Worm (Caenorhabditis elegans) whole organism, L4 larva: ENCODE measurements around the gene F14F7.5.

ENCODE experiments used
- D1046.2 ChIP-seq: fragments of 200-800 bp; sonication (Bioruptor generic); IDR thresholded peaks from 2 replicates; pipeline ENCODE4 v1.3.6; 2022; ENCODE audit warnings: missing genetic modification characterization, missing compliant biosample characterization
- F10B5.3 ChIP-seq: sonication (generic microtip); optimal IDR thresholded peaks from 2 replicates; lab custom pipeline; 2016; ENCODE audit warnings: mild to moderate bottlenecking, missing genetic modification characterization, missing compliant biosample characterization
- F26F4.8 ChIP-seq: fragments of 200-800 bp; sonication (Bioruptor generic); conservative IDR thresholded peaks from 2 replicates; pipeline ENCODE4 v1.3.6; 2022; ENCODE audit warnings: missing genetic modification characterization, missing compliant biosample characterization
- F44E2.7 ChIP-seq: fragments of 200-800 bp; sonication (Bioruptor generic); IDR thresholded peaks from 2 replicates; pipeline ENCODE4 v2.1.2; 2022; ENCODE audit warnings: missing genetic modification characterization, missing compliant biosample characterization
- R02D3.7 ChIP-seq: fragments of 150-350 bp; sonication (generic microtip); optimal IDR thresholded peaks from 3 replicates; lab custom pipeline; 2014; ENCODE audit warnings: missing biosample characterization, missing genetic modification characterization
- T20F7.1 ChIP-seq: fragments of 200-800 bp; sonication (Bioruptor generic); optimal IDR thresholded peaks from 2 replicates; lab custom pipeline; 2018; ENCODE audit warnings: mild to moderate bottlenecking, missing genetic modification characterization, missing compliant biosample characterization
- T26A8.4 ChIP-seq: fragments of 200-800 bp; sonication (Bioruptor generic); IDR thresholded peaks from 2 replicates; pipeline ENCODE4 v1.3.6; 2022; ENCODE audit warnings: missing genetic modification characterization, missing compliant biosample characterization
- Y105C5A.15 ChIP-seq: fragments of 200-800 bp; sonication (Bioruptor generic); IDR thresholded peaks from 2 replicates; pipeline ENCODE4 v1.3.6; 2022; ENCODE audit warnings: missing genetic modification characterization, missing compliant biosample characterization
- Y48G9A.11 ChIP-seq: fragments of 200-800 bp; sonication (Bioruptor generic); IDR thresholded peaks from 2 replicates; pipeline ENCODE4 v1.3.6; 2022; ENCODE audit warnings: missing genetic modification reagents, missing genetic modification characterization, missing compliant biosample characterization
- ZK546.5 ChIP-seq, 2 experiments: sonication (generic microtip); optimal IDR thresholded peaks; 2 replicates each; lab custom pipeline; 2017; ENCODE audit warnings: missing biosample characterization in 2 of 2, missing genetic modification characterization in 2 of 2
- aha-1 ChIP-seq: fragments of 150-350 bp; peaks from one replicate; lab custom pipeline; 2014; ENCODE audit warnings: missing biosample characterization, missing genetic modification characterization
- aly-2 ChIP-seq: sonication (generic microtip); optimal IDR thresholded peaks from 2 replicates; lab custom pipeline; 2018; ENCODE audit warnings: missing biosample characterization, missing genetic modification characterization
- attf-4 ChIP-seq: sonication (generic microtip); optimal IDR thresholded peaks from 3 replicates; lab custom pipeline; 2017; ENCODE audit warnings: missing biosample characterization, missing genetic modification characterization
- ceh-20 ChIP-seq: fragments of 200-800 bp; sonication (Bioruptor generic); IDR thresholded peaks from 2 replicates; pipeline ENCODE4 v1.3.6; 2022; ENCODE audit warnings: missing genetic modification reagents, missing genetic modification characterization, missing compliant biosample characterization
- ceh-32 ChIP-seq: sonication (generic microtip); optimal IDR thresholded peaks from 2 replicates; lab custom pipeline; 2016; ENCODE audit warnings: mild to moderate bottlenecking, missing genetic modification characterization, missing compliant biosample characterization; ENCODE audit not compliant: poor library complexity
- ceh-62 ChIP-seq: sonication (generic microtip); optimal IDR thresholded peaks from 2 replicates; lab custom pipeline; 2017; ENCODE audit warnings: missing biosample characterization, missing genetic modification characterization
- ceh-82 ChIP-seq: sonication (generic microtip); optimal IDR thresholded peaks from 2 replicates; lab custom pipeline; 2017; ENCODE audit warnings: missing biosample characterization, missing genetic modification characterization
- ces-1 ChIP-seq: fragments of 150-350 bp; sonication (generic microtip); optimal IDR thresholded peaks from 4 replicates; lab custom pipeline; 2014; ENCODE audit warnings: missing biosample characterization, missing genetic modification reagents, missing genetic modification characterization
- daf-12 ChIP-seq: fragments of 150-350 bp; optimal IDR thresholded peaks from 2 replicates; lab custom pipeline; 2014; ENCODE audit warnings: missing biosample characterization, missing genetic modification reagents, missing genetic modification characterization
- daf-19 ChIP-seq: fragments of 200-800 bp; sonication (Bioruptor generic); conservative IDR thresholded peaks from 2 replicates; pipeline ENCODE4 v1.3.6; 2022; ENCODE audit warnings: missing genetic modification characterization, missing compliant biosample characterization
- daf-8 ChIP-seq: fragments of 200-800 bp; sonication (Bioruptor generic); IDR thresholded peaks from 2 replicates; pipeline ENCODE4 v1.3.6; 2022; ENCODE audit warnings: missing genetic modification characterization, missing compliant biosample characterization
- dmd-9 ChIP-seq: fragments of 200-800 bp; sonication (Bioruptor generic); IDR thresholded peaks from 2 replicates; pipeline ENCODE4 v1.3.6; 2022; ENCODE audit warnings: missing genetic modification reagents, missing genetic modification characterization, missing compliant biosample characterization
- dpl-1 ChIP-seq: fragments of 150-350 bp; optimal IDR thresholded peaks from 2 replicates; lab custom pipeline; 2014; ENCODE audit warnings: missing biosample characterization, missing genetic modification reagents, missing genetic modification characterization
- dve-1 ChIP-seq: sonication (generic microtip); optimal IDR thresholded peaks from 2 replicates; lab custom pipeline; 2017; ENCODE audit warnings: antibody characterized with exemption, mild to moderate bottlenecking, missing genetic modification characterization, missing compliant biosample characterization; ENCODE audit not compliant: insufficient read depth
- hif-1 ChIP-seq, 2 experiments: sonication (generic microtip); optimal IDR thresholded peaks; 2 replicates each; lab custom pipeline; 2016 to 2017; ENCODE audit warnings: missing compliant biosample characterization in 2 of 2, missing genetic modification characterization in 2 of 2, missing genetic modification reagents in 2 of 2, missing genotype in 2 of 2, mild to moderate bottlenecking in 1 of 2
- hmg-1.1 ChIP-seq: fragments of 200-800 bp; sonication (Bioruptor generic); IDR thresholded peaks from 2 replicates; pipeline ENCODE4 v1.3.6; 2022; ENCODE audit warnings: missing genetic modification reagents, missing genetic modification characterization, missing compliant biosample characterization
- lim-7 ChIP-seq: fragments of 200-800 bp; sonication (Bioruptor generic); IDR thresholded peaks from 2 replicates; pipeline ENCODE4 v1.3.6; 2022; ENCODE audit warnings: missing genetic modification characterization, missing compliant biosample characterization
- lin-15B ChIP-seq: fragments of 150-350 bp; sonication (generic microtip); optimal IDR thresholded peaks from 3 replicates; lab custom pipeline; 2014; ENCODE audit warnings: missing biosample characterization, missing genetic modification characterization
- madf-9 ChIP-seq: fragments of 200-800 bp; sonication (Bioruptor generic); conservative IDR thresholded peaks from 2 replicates; pipeline ENCODE4 v1.3.6; 2022; ENCODE audit warnings: missing genetic modification reagents, missing genetic modification characterization, missing compliant biosample characterization
- mdl-1 ChIP-seq, 2 experiments: fragments of 150-350 bp in 1 of 2; sonication (generic microtip) in 1 of 2; optimal IDR thresholded peaks; 2 replicates each; lab custom pipeline; 2014 to 2017; ENCODE audit warnings: missing biosample characterization in 2 of 2, missing genetic modification characterization in 2 of 2
- mxl-2 ChIP-seq: fragments of 200-800 bp; sonication (Bioruptor generic); conservative IDR thresholded peaks from 2 replicates; pipeline ENCODE4 v1.3.6; 2022; ENCODE audit warnings: missing genetic modification reagents, missing genetic modification characterization, missing compliant biosample characterization
- mxl-3 ChIP-seq: fragments of 200-800 bp; sonication (Bioruptor generic); optimal IDR thresholded peaks from 2 replicates; lab custom pipeline; 2018; ENCODE audit warnings: mild to moderate bottlenecking, missing genetic modification characterization, missing compliant biosample characterization
- nhr-10 ChIP-seq: fragments of 150-350 bp; optimal IDR thresholded peaks from 2 replicates; lab custom pipeline; 2014; ENCODE audit warnings: missing biosample characterization, missing genetic modification characterization
- nhr-11 ChIP-seq: fragments of 150-350 bp; optimal IDR thresholded peaks from 2 replicates; lab custom pipeline; 2014; ENCODE audit warnings: missing biosample characterization, missing genetic modification characterization
- nhr-25 ChIP-seq: sonication (generic microtip); optimal IDR thresholded peaks from 2 replicates; lab custom pipeline; 2017; ENCODE audit warnings: missing genetic modification characterization, mild to moderate bottlenecking, missing compliant biosample characterization, antibody characterized with exemption, moderate library complexity, borderline replicate concordance; ENCODE audit not compliant: insufficient read depth
- nhr-41 ChIP-seq: fragments of 200-800 bp; sonication (Bioruptor generic); IDR thresholded peaks from 2 replicates; pipeline ENCODE4 v1.3.6; 2022; ENCODE audit warnings: missing genetic modification reagents, missing genetic modification characterization, missing compliant biosample characterization
- nhr-48 ChIP-seq: sonication (generic microtip); optimal IDR thresholded peaks from 2 replicates; lab custom pipeline; 2016; ENCODE audit warnings: mild to moderate bottlenecking, missing genetic modification characterization, missing compliant biosample characterization
- nhr-6 ChIP-seq: fragments of 150-350 bp; optimal IDR thresholded peaks from 2 replicates; lab custom pipeline; 2014; ENCODE audit warnings: missing biosample characterization, missing genetic modification characterization
- nhr-76 ChIP-seq: fragments of 150-350 bp; optimal IDR thresholded peaks from 2 replicates; lab custom pipeline; 2014; ENCODE audit warnings: missing biosample characterization, missing genetic modification characterization
- sdz-12 ChIP-seq: fragments of 200-800 bp; sonication (Bioruptor generic); optimal IDR thresholded peaks from 2 replicates; lab custom pipeline; 2018; ENCODE audit warnings: mild to moderate bottlenecking, missing genetic modification characterization, missing compliant biosample characterization
- skn-1 ChIP-seq: fragments of 150-350 bp; optimal IDR thresholded peaks from 2 replicates; lab custom pipeline; 2014; ENCODE audit warnings: missing biosample characterization, missing genetic modification characterization
- spr-1 ChIP-seq: sonication (generic microtip); optimal IDR thresholded peaks from 2 replicates; lab custom pipeline; 2016; ENCODE audit warnings: mild to moderate bottlenecking, missing genetic modification characterization, missing compliant biosample characterization
- tra-1 ChIP-seq: fragments of 200-800 bp; sonication (Bioruptor generic); IDR thresholded peaks from 2 replicates; pipeline ENCODE4 v1.3.6; 2022; ENCODE audit warnings: missing genetic modification reagents, missing genetic modification characterization, missing compliant biosample characterization
- unc-62 ChIP-seq, 3 experiments: fragments of 150-350 bp in 1 of 3; sonication (generic microtip); optimal IDR thresholded peaks in 2 of 3; peaks in 1 of 3; 1 replicate in 1 of 3; 2 replicates in 2 of 3; lab custom pipeline; 2014 to 2017; ENCODE audit warnings: missing biosample characterization in 3 of 3, missing genetic modification characterization in 3 of 3, missing genetic modification reagents in 3 of 3, missing genotype in 1 of 3
- zfp-3 ChIP-seq: fragments of 200-800 bp; sonication (Bioruptor generic); conservative IDR thresholded peaks from 2 replicates; pipeline ENCODE4 v1.3.6; 2022; ENCODE audit warnings: missing genetic modification reagents, missing genetic modification characterization, missing compliant biosample characterization

F14F7.5 gene

ce11 chrIII:13062414-13062965, 30.7 kb downstream of the F14F7.5 start (continued):
- no peak for TF ChIP-seq ceh-62 (tag; lab: Kevin White, UChicago)
- no peak for TF ChIP-seq zfp-3 (GFP tag; lab: Robert Waterston, UW)
- peak; percentile 89 for TF ChIP-seq ceh-20 (GFP tag; lab: Robert Waterston, UW)
- TF ChIP-seq unc-62 (GFP tag; optimal IDR thresholded peaks at IDR 0.05 in 1 of 2; lab: Kevin White, UChicago) = peak in 1 of 2 experiments; percentile 97
- peak; percentile 71 for TF ChIP-seq unc-62 (tag; optimal IDR thresholded peaks at IDR 0.05; lab: Kevin White, UChicago)
- TF ChIP-seq D1046.2 (GFP tag; lab: Robert Waterston, UW) = no peak
- peak; percentile 87 for TF ChIP-seq nhr-6 (tag; lab: Kevin White, UChicago)
- peak; percentile 78 for TF ChIP-seq nhr-11 (tag; lab: Kevin White, UChicago)
- peak; percentile 73 for TF ChIP-seq T20F7.1 (GFP tag; lab: Kevin White, UChicago)
- no peak for TF ChIP-seq lin-15B (tag; lab: Kevin White, UChicago)
- peak; percentile 51 for TF ChIP-seq ces-1
- TF ChIP-seq T26A8.4 (GFP tag; lab: Robert Waterston, UW) = peak; percentile 18; the same call in 1 of the 2 replicates
- 0 out of 2 replicates have a peak, but pooled peaks have one; percentile 46 for TF ChIP-seq mxl-2 (GFP tag; lab: Robert Waterston, UW)
- TF ChIP-seq mdl-1 (tag; optimal IDR thresholded peaks at IDR 0.05; lab: Kevin White, UChicago) = peak; percentile 85 to 96
- TF ChIP-seq ceh-82 (tag; lab: Kevin White, UChicago) = no peak
- no peak for TF ChIP-seq F26F4.8 (GFP tag; lab: Robert Waterston, UW)
- peak; percentile 64 for TF ChIP-seq dpl-1 (GFP tag; lab: Kevin White, UChicago)
- peak; percentile 23; the same call in 1 of the 2 replicates for TF ChIP-seq nhr-41 (GFP tag; lab: Robert Waterston, UW)
- peak; percentile 94 for TF ChIP-seq mxl-3 (GFP tag; lab: Kevin White, UChicago)
- peak; percentile 93 for TF ChIP-seq dve-1
- TF ChIP-seq aly-2 = no peak
- TF ChIP-seq R02D3.7 (tag; lab: Kevin White, UChicago) = no peak
- peak; percentile 19; the same call in 1 of the 2 replicates for TF ChIP-seq lim-7 (GFP tag; lab: Robert Waterston, UW)
- TF ChIP-seq F44E2.7 (GFP tag; lab: Robert Waterston, UW) = no peak
- TF ChIP-seq daf-19 (GFP tag; lab: Robert Waterston, UW) = no peak
- peak; percentile 9 to 67 for TF ChIP-seq hif-1 (tag; optimal IDR thresholded peaks at IDR 0.05; lab: Kevin White, UChicago)
- TF ChIP-seq Y48G9A.11 (GFP tag; lab: Robert Waterston, UW) = no peak
- TF ChIP-seq nhr-25 (tag; lab: Kevin White, UChicago) = peak; percentile 70

- TF ChIP-seq skn-1 = no peak
- no peak for TF ChIP-seq Y105C5A.15
- TF ChIP-seq F26F4.8 (GFP tag; lab: Robert Waterston, UW) = no peak
- no peak for TF ChIP-seq ceh-32
- no peak for TF ChIP-seq ZK546.5 (tag; optimal IDR thresholded peaks at IDR 0.05; lab: Kevin White, UChicago)
- TF ChIP-seq attf-4 (tag; lab: Kevin White, UChicago) = no peak
- no peak for TF ChIP-seq daf-12
- no peak for TF ChIP-seq dpl-1 (GFP tag; lab: Kevin White, UChicago)
- TF ChIP-seq spr-1 (tag; lab: Kevin White, UChicago) = no peak
- TF ChIP-seq T26A8.4 (GFP tag; lab: Robert Waterston, UW) = no peak
Measured at ce11 chrIII:13062989-13063388, 31.2 kb downstream of the F14F7.5 start.

- no peak for TF ChIP-seq nhr-10
- no peak for TF ChIP-seq daf-8 (GFP tag; lab: Robert Waterston, UW)
- TF ChIP-seq aha-1 (tag; lab: Kevin White, UChicago) = peak; percentile 75
- no peak for TF ChIP-seq sdz-12 (GFP tag; lab: Kevin White, UChicago)
- TF ChIP-seq nhr-76 (tag; lab: Kevin White, UChicago) = no peak
- no peak for TF ChIP-seq ceh-62 (tag; lab: Kevin White, UChicago)
- TF ChIP-seq F10B5.3 (tag; lab: Kevin White, UChicago) = no peak
- 0 out of 2 replicates have a peak, but pooled peaks have one; percentile 8 for TF ChIP-seq tra-1 (GFP tag; lab: Robert Waterston, UW)
- no peak for TF ChIP-seq hmg-1.1
- TF ChIP-seq dve-1 = peak; percentile 7
- peak; percentile 15 for TF ChIP-seq nhr-11 (tag; lab: Kevin White, UChicago)
- TF ChIP-seq dmd-9 (GFP tag; lab: Robert Waterston, UW) = no peak
- TF ChIP-seq nhr-48 (tag; lab: Kevin White, UChicago) = no peak
- no peak for TF ChIP-seq madf-9 (GFP tag; lab: Robert Waterston, UW)
Measured at ce11 chrIII:13064213-13065184, 32.7 kb downstream of the F14F7.5 start.
